Worm (Caenorhabditis elegans) whole organism, L4/young adult: ENCODE results near the gene dhs-23.

Source experiments
- W03F9.2 ChIP-seq: fragments of 150-350 bp; optimal IDR thresholded peaks from 2 replicates; lab custom pipeline; 2014; ENCODE audit warnings: missing biosample characterization, missing genetic modification characterization
- dao-5 ChIP-seq: sonication (generic microtip); optimal IDR thresholded peaks from 2 replicates; lab custom pipeline; 2016; ENCODE audit warnings: missing genotype, missing genetic modification characterization, moderate library complexity, missing compliant biosample characterization

ce11 chrV:15401856-15402314 lies 20.9 kb downstream of the dhs-23 start, which contains the start of gene fbxa-135:
- no peak for TF ChIP-seq dao-5 (tag; lab: Kevin White, UChicago)
- TF ChIP-seq W03F9.2 (tag; lab: Kevin White, UChicago): no peak
